Fruit fly (Drosophila melanogaster): ENCODE data around the gene ERp44.

ERp44 gene

dm6 chrX:16277878-16278506 lies 19.5 kb downstream of the ERp44 start, which contains the start of gene eas (continued):
- TF ChIP-seq Jarid2 (GFP tag; optimal IDR thresholded peaks at IDR 0.05) (peak; percentile 21), otp (GFP tag; IDR thresholded peaks at IDR 0.05) (0 out of 3 replicates have a peak, but pooled peaks have one; percentile 14), CG7786 (GFP tag; optimal IDR thresholded peaks at IDR 0.05) (peak; percentile 1), nom (GFP tag; optimal IDR thresholded peaks at IDR 0.05) (no peak), pnt (GFP tag; optimal IDR thresholded peaks at IDR 0.05) (no peak), MESR4 (GFP tag; optimal IDR thresholded peaks at IDR 0.05) (peak; percentile 21), Ets97D (GFP tag; optimal IDR thresholded peaks at IDR 0.05) (peak; percentile 56), CG10147 (GFP tag; optimal IDR thresholded peaks at IDR 0.05) (no peak), CG9817 (tag; optimal IDR thresholded peaks at IDR 0.05) (no peak), ci (GFP tag; IDR thresholded peaks at IDR 0.05) (peak; percentile 74), Hmr (GFP tag; optimal IDR thresholded peaks at IDR 0.05) (peak; percentile 25), bsh (GFP tag; optimal IDR thresholded peaks at IDR 0.05) (no peak), mam (GFP tag; optimal IDR thresholded peaks at IDR 0.05) (peak; percentile 15), Doc3 (GFP tag; IDR thresholded peaks at IDR 0.05; ENCODE audit: partially characterized antibody) (peak; percentile 54; the same call in 2 of the 3 replicates), Hsf (GFP tag; optimal IDR thresholded peaks at IDR 0.05) (peak; percentile 10), tin (GFP tag; optimal IDR thresholded peaks at IDR 0.05) (peak; percentile 36), tna (GFP tag; IDR thresholded peaks at IDR 0.05; ENCODE audit: partially characterized antibody) (peak; percentile 56; the same call in 1 of the 2 replicates), slp2 (GFP tag; optimal IDR thresholded peaks at IDR 0.05) (no peak), CG17186 (GFP tag; optimal IDR thresholded peaks at IDR 0.05) (peak; percentile 81), jumu (GFP tag; optimal IDR thresholded peaks at IDR 0.05) (peak; percentile 4), CG11456 (GFP tag; IDR thresholded peaks at IDR 0.05) (peak; percentile 53; the same call in 2 of the 3 replicates), CG2712 (tag; optimal IDR thresholded peaks at IDR 0.05) (peak; percentile 13), bbx (GFP tag; IDR thresholded peaks at IDR 0.05; ENCODE audit: partially characterized antibody) (peak; percentile 70), Atf-2 (GFP tag; optimal IDR thresholded peaks at IDR 0.05) (no peak), repo (GFP tag; optimal IDR thresholded peaks at IDR 0.05) (no peak), CHES-1-like (GFP tag; optimal IDR thresholded peaks at IDR 0.05) (peak; percentile 22), Myb (GFP tag; optimal IDR thresholded peaks at IDR 0.05) (peak; percentile 51), Opbp (GFP tag; IDR thresholded peaks at IDR 0.05; ENCODE audit: partially characterized antibody) (peak; percentile 75), CG10209 (GFP tag; optimal IDR thresholded peaks at IDR 0.05) (peak; percentile 1), fd102C (GFP tag; optimal IDR thresholded peaks at IDR 0.05) (no peak), stwl (tag; optimal IDR thresholded peaks at IDR 0.05) (peak; percentile 60), CG16863 (GFP tag; optimal IDR thresholded peaks at IDR 0.05) (peak; percentile 30), hth (optimal IDR thresholded peaks at IDR 0.05) (no peak), org-1 (GFP tag; optimal IDR thresholded peaks at IDR 0.05) (no peak), Poxn (GFP tag; IDR thresholded peaks at IDR 0.05) (no peak), ken (GFP tag; IDR thresholded peaks at IDR 0.05) (0 out of 3 replicates have a peak, but pooled peaks have one; percentile 10), CG8924 (tag; optimal IDR thresholded peaks at IDR 0.05) (no peak), CG30403 (GFP tag; optimal IDR thresholded peaks at IDR 0.05) (peak; percentile 10), phol (tag; optimal IDR thresholded peaks at IDR 0.05) (no peak), hbn (GFP tag; IDR thresholded peaks at IDR 0.05; ENCODE audit: partially characterized antibody) (peak; percentile 42; the same call in 1 of the 2 replicates), kay (GFP tag; optimal IDR thresholded peaks at IDR 0.05) (no peak), Dip3 (GFP tag; optimal IDR thresholded peaks at IDR 0.05) (peak; percentile 11), CG12659 (GFP tag; optimal IDR thresholded peaks at IDR 0.05) (peak; percentile 47), Mad (GFP tag; optimal IDR thresholded peaks at IDR 0.05) (no peak), CG2129 (GFP tag; IDR thresholded peaks at IDR 0.05; ENCODE audit: partially characterized antibody) (peak; percentile 31; the same call in 1 of the 2 replicates), Dref (GFP tag; IDR thresholded peaks at IDR 0.05) (peak; percentile 59), her (GFP tag; optimal IDR thresholded peaks at IDR 0.05) (peak; percentile 42), rib (GFP tag; IDR thresholded peaks at IDR 0.05) (no peak), insv (GFP tag; optimal IDR thresholded peaks at IDR 0.05) (peak; percentile 24 to 92)

All from whole organism, embryonic.